Worm (Caenorhabditis elegans) whole organism, L2 larva: ENCODE data around the gene C01G12.7.
A peak's percentile ranks its signal among the peaks of the same experiment; 100 is the strongest.

ENCODE experiments used
- C34F6.9 ChIP-seq: fragments of 150-350 bp; optimal IDR thresholded peaks from 2 replicates; lab custom pipeline; 2014; ENCODE audit warnings: missing biosample characterization, missing genetic modification characterization
- F13H6.1 ChIP-seq: sonication (generic microtip); optimal IDR thresholded peaks from 2 replicates; lab custom pipeline; 2016; ENCODE audit warnings: missing genetic modification characterization, missing compliant biosample characterization
- ZK546.5 ChIP-seq: sonication (generic microtip); optimal IDR thresholded peaks from 2 replicates; lab custom pipeline; 2017; ENCODE audit warnings: missing biosample characterization, missing genetic modification characterization
- alr-1 ChIP-seq: fragments of 150-350 bp; optimal IDR thresholded peaks from 2 replicates; lab custom pipeline; 2014; ENCODE audit warnings: missing biosample characterization, missing genetic modification characterization
- aly-2 ChIP-seq: fragments of 150-350 bp; optimal IDR thresholded peaks from 2 replicates; lab custom pipeline; 2014; ENCODE audit warnings: missing biosample characterization, missing genetic modification characterization
- ama-1 ChIP-seq: fragments of 150-350 bp; optimal IDR thresholded peaks from 2 replicates; lab custom pipeline; 2018; ENCODE audit warnings: inconsistent platforms
- blmp-1 ChIP-seq: sonication (generic microtip); optimal IDR thresholded peaks from 2 replicates; lab custom pipeline; 2017; ENCODE audit warnings: missing genetic modification characterization, mild to moderate bottlenecking, missing compliant biosample characterization, antibody characterized with exemption, moderate library complexity; ENCODE audit not compliant: insufficient read depth
- ceh-16 ChIP-seq: fragments of 150-350 bp; optimal IDR thresholded peaks from 2 replicates; lab custom pipeline; 2014; ENCODE audit warnings: missing biosample characterization, missing genetic modification characterization
- ceh-82 ChIP-seq: fragments of 150-350 bp; optimal IDR thresholded peaks from 2 replicates; lab custom pipeline; 2014; ENCODE audit warnings: missing biosample characterization, missing genetic modification characterization
- dmd-4 ChIP-seq: sonication (generic microtip); optimal IDR thresholded peaks from 2 replicates; lab custom pipeline; 2017; ENCODE audit warnings: missing biosample characterization, missing genetic modification characterization
- fos-1 ChIP-seq: fragments of 150-350 bp; optimal IDR thresholded peaks from 2 replicates; lab custom pipeline; 2014; ENCODE audit warnings: missing biosample characterization, missing genetic modification characterization
- gmeb-1 ChIP-seq: fragments of 150-350 bp; optimal IDR thresholded peaks from 2 replicates; lab custom pipeline; 2014; ENCODE audit warnings: missing biosample characterization, missing genetic modification characterization
- lin-11 ChIP-seq: fragments of 150-350 bp; sonication (generic microtip); optimal IDR thresholded peaks from 2 replicates; lab custom pipeline; 2014; ENCODE audit warnings: missing biosample characterization, missing genetic modification characterization, inconsistent platforms, mixed read lengths
- lsy-2 ChIP-seq, 2 experiments: fragments of 150-350 bp in 1 of 2; sonication (generic microtip) in 1 of 2; optimal IDR thresholded peaks; 2 replicates each; lab custom pipeline; 2014 to 2017; ENCODE audit warnings: missing biosample characterization in 2 of 2, missing genetic modification characterization in 2 of 2
- mbf-1 ChIP-seq: sonication (generic microtip); optimal IDR thresholded peaks from 2 replicates; lab custom pipeline; 2017; ENCODE audit warnings: missing biosample characterization, missing genetic modification characterization
- mdl-1 ChIP-seq, 2 experiments: fragments of 150-350 bp in 1 of 2; sonication (generic microtip) in 1 of 2; optimal IDR thresholded peaks; 2 replicates each; lab custom pipeline; 2017; ENCODE audit warnings: missing biosample characterization in 2 of 2, missing genetic modification characterization in 2 of 2
- nhr-12 ChIP-seq: fragments of 150-350 bp; optimal IDR thresholded peaks from 2 replicates; lab custom pipeline; 2014; ENCODE audit warnings: missing biosample characterization, missing genetic modification characterization
- nhr-129 ChIP-seq: fragments of 150-350 bp; optimal IDR thresholded peaks from 2 replicates; lab custom pipeline; 2014; ENCODE audit warnings: missing biosample characterization, missing genetic modification characterization
- nhr-237 ChIP-seq: fragments of 150-350 bp; optimal IDR thresholded peaks from 2 replicates; lab custom pipeline; 2014; ENCODE audit warnings: missing biosample characterization, missing genetic modification characterization
- nhr-77 ChIP-seq: fragments of 150-350 bp; optimal IDR thresholded peaks from 2 replicates; lab custom pipeline; 2014; ENCODE audit warnings: missing biosample characterization, missing genetic modification characterization
- peb-1 ChIP-seq: fragments of 150-350 bp; optimal IDR thresholded peaks from 2 replicates; lab custom pipeline; 2014; ENCODE audit warnings: missing biosample characterization, missing genetic modification characterization
- sem-4 ChIP-seq: fragments of 150-350 bp; optimal IDR thresholded peaks from 2 replicates; lab custom pipeline; 2014; ENCODE audit warnings: missing biosample characterization, missing genetic modification reagents, missing genetic modification characterization
- sma-3 ChIP-seq: sonication (generic microtip); optimal IDR thresholded peaks from 2 replicates; lab custom pipeline; 2016; ENCODE audit warnings: missing genetic modification reagents, missing genetic modification characterization, missing compliant biosample characterization
- sma-9 ChIP-seq, 2 experiments: fragments of 150-350 bp in 1 of 2; sonication (generic microtip) in 1 of 2; optimal IDR thresholded peaks; 2 replicates each; lab custom pipeline; 2014 to 2016; ENCODE audit warnings: missing genetic modification characterization in 2 of 2, mild to moderate bottlenecking in 1 of 2, missing biosample characterization in 1 of 2, missing compliant biosample characterization in 1 of 2, missing genetic modification reagents in 1 of 2, moderate library complexity in 1 of 2
- snpc-4 ChIP-seq: fragments of 150-350 bp; optimal IDR thresholded peaks from 2 replicates; lab custom pipeline; 2014; ENCODE audit warnings: missing biosample characterization, missing genetic modification characterization
- unc-55 ChIP-seq: fragments of 150-350 bp; sonication (generic microtip); optimal IDR thresholded peaks from 3 replicates; lab custom pipeline; 2014; ENCODE audit warnings: missing biosample characterization, missing genetic modification reagents, missing genetic modification characterization
- unc-62 ChIP-seq: fragments of 150-350 bp; optimal IDR thresholded peaks from 2 replicates; lab custom pipeline; 2014; ENCODE audit warnings: missing biosample characterization, missing genetic modification reagents, missing genetic modification characterization
- ztf-1 ChIP-seq: fragments of 200-800 bp; sonication (Bioruptor generic); conservative IDR thresholded peaks from 2 replicates; pipeline ENCODE4 v1.3.6; 2022; ENCODE audit warnings: missing genetic modification characterization, missing compliant biosample characterization

C01G12.7 gene

ce11 chrII:14574790-14575189 lies 16.9 kb downstream of the C01G12.7 start:
- TF ChIP-seq F13H6.1 = no peak
- TF ChIP-seq nhr-237 (tag; lab: Kevin White, UChicago) = no peak
- TF ChIP-seq sma-3 = no peak
- no peak for TF ChIP-seq sem-4
- no peak for TF ChIP-seq ama-1 (lab: Kevin White, UChicago)
- no peak for TF ChIP-seq lin-11 (tag; lab: Kevin White, UChicago)
- no peak for TF ChIP-seq C34F6.9 (tag; lab: Kevin White, UChicago)
- no peak for TF ChIP-seq ZK546.5
- no peak for TF ChIP-seq snpc-4 (tag; lab: Kevin White, UChicago)
- no peak for TF ChIP-seq peb-1 (tag; lab: Kevin White, UChicago)
- TF ChIP-seq aly-2 = no peak
- no peak for TF ChIP-seq ztf-1 (GFP tag; lab: Robert Waterston, UW)

ce11 chrII:14573315-14573714 lies 18.4 kb downstream of the C01G12.7 start, which contains the start of gene madf-5:
Gene madf-5, plus strand, starts transcription at chrII:14573615.
- TF ChIP-seq dmd-4 (tag; lab: Kevin White, UChicago) (no peak), snpc-4 (tag; lab: Kevin White, UChicago) (no peak), unc-55 (no peak), F13H6.1 (no peak), gmeb-1 (tag; lab: Kevin White, UChicago) (no peak), nhr-237 (tag; lab: Kevin White, UChicago) (no peak), nhr-129 (tag; lab: Kevin White, UChicago) (no peak), unc-62 (GFP tag; lab: Kevin White, UChicago) (no peak), blmp-1 (no peak)

DNA sequence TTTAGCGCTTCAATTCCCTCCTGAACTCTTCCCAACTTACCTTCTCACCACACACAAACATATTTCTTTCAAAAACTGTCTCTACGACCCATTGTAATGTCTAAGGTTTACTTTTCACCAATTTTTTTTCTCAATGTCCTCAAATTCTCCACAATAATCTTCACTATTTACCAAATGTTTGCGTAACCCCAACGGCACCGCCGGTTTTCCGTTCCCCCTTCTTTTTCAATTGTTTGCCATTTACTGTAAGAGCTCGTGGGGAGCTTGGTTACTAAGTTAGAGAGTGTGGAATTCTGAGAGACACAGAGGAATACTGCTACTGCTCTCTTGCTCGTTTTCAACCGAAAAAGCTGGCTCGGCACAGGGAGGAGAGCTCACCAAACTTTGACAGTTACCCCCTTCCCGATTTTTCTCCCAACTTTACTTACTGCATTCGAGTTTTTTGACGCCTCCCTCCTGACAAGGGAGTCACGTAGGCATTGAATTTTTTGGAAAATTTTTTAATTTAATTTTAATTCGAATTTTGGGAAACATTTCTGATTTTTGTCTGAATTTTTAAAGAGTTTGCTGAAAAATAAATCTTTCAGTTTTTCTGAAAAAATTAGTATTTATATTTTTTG lies 21.0 kb downstream of the C01G12.7 start:
- TF ChIP-seq mdl-1 (tag; optimal IDR thresholded peaks at IDR 0.05; lab: Kevin White, UChicago) (no peak), mbf-1 (tag; lab: Kevin White, UChicago) (no peak), peb-1 (tag; lab: Kevin White, UChicago) (no peak), F13H6.1 (peak; percentile 54), nhr-77 (no peak), fos-1 (tag; lab: Kevin White, UChicago) (no peak), alr-1 (no peak), ceh-82 (tag; lab: Kevin White, UChicago) (no peak), nhr-129 (tag; lab: Kevin White, UChicago) (peak; percentile 42)
- TF ChIP-seq, all 48 proteins: peak for 2

DNA sequence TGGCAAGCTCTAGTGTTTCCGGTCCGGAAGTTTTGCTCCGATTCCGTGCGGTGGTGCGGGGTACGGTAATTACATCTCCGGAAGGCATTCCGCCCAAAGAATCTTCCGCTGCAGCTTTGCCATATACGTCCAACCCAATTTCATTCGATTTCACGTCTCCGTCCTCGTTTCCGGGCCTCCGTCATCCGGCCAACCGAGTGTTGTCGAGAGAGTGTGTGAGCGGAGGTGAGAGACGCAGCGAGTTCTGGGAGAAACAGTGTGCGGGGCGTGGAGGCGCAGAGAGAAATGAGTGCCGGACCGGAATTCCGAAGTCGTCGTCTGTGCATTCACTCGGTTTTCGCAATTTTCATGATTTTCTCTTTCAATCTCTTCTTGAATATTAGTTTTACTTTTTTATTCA lies 22.4 kb downstream of the C01G12.7 start:
- TF ChIP-seq nhr-129 (tag; lab: Kevin White, UChicago) = no peak
- TF ChIP-seq F13H6.1 = peak; percentile 28
- no peak for TF ChIP-seq nhr-12 (tag; lab: Kevin White, UChicago)
- no peak for TF ChIP-seq aly-2
- TF ChIP-seq unc-55 = peak; percentile 19
- TF ChIP-seq peb-1 (tag; lab: Kevin White, UChicago) = no peak
- TF ChIP-seq sma-9 (GFP tag; optimal IDR thresholded peaks at IDR 0.05; lab: Kevin White, UChicago) = peak; percentile 5
- no peak for TF ChIP-seq sma-9 (tag; optimal IDR thresholded peaks at IDR 0.05; lab: Kevin White, UChicago)
- TF ChIP-seq lsy-2 (tag; optimal IDR thresholded peaks at IDR 0.05; lab: Kevin White, UChicago) = peak in 1 of 2 experiments; percentile 34
- no peak for TF ChIP-seq ztf-1 (GFP tag; lab: Robert Waterston, UW)

- TF ChIP-seq ceh-16 (tag; lab: Kevin White, UChicago) = no peak
- TF ChIP-seq, all 48 proteins: peak for 0
Measured at ce11 chrII:14567811-14568210, 23.9 kb downstream of the C01G12.7 start.

- TF ChIP-seq unc-55 (peak; percentile 23), lsy-2 (tag; optimal IDR thresholded peaks at IDR 0.05; lab: Kevin White, UChicago) (peak; percentile 16 to 93), sma-3 (peak; percentile 27)
Measured at ce11 chrII:14563766-14564370, 27.8 kb downstream of the C01G12.7 start.
